Fruit fly (Drosophila melanogaster): ENCODE measurements around the gene B-H2.
A peak's percentile ranks its signal among the peaks of the same experiment; 100 is the strongest.

B-H2 gene

DNA sequence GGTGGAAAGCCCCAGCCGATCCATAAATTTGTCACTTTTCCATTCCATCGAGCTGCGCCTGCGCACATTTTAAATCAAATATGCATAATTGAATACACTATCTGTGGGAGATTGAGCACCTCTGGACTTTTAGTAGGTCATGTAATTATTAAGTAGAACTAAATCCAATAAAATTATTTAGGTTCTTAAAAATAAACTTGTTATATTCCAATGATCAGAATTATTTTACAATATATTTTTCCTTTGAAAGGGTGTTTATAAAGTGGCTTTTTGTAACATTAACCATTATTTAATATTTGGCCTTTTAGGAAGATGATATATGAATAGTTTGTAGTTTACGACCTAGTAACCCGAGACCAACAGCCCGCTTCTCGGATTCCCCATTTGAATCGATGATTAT is 19.7 kb downstream of the B-H2 start (continued):
- TF ChIP-seq phol (tag; optimal IDR thresholded peaks at IDR 0.05) (peak; percentile 36), CG11696 (GFP tag; IDR thresholded peaks at IDR 0.05) (no peak), CG17328 (GFP tag; IDR thresholded peaks at IDR 0.05) (no peak), Usf (GFP tag; optimal IDR thresholded peaks at IDR 0.05) (no peak), CG14965 (GFP tag; optimal IDR thresholded peaks at IDR 0.05; ENCODE audit: borderline replicate concordance) (no peak), nmo (GFP tag; optimal IDR thresholded peaks at IDR 0.05) (peak; percentile 31), Oli (tag; optimal IDR thresholded peaks at IDR 0.05) (peak; percentile 16), CG17385 (GFP tag; optimal IDR thresholded peaks at IDR 0.05) (peak; percentile 9), CG13424 (tag; optimal IDR thresholded peaks at IDR 0.05) (peak; percentile 15), CG13624 (GFP tag; optimal IDR thresholded peaks at IDR 0.05) (no peak), Hr3 (GFP tag; optimal IDR thresholded peaks at IDR 0.05) (no peak), CG11398 (GFP tag; optimal IDR thresholded peaks at IDR 0.05) (no peak), tna (GFP tag; IDR thresholded peaks at IDR 0.05; ENCODE audit: partially characterized antibody) (no peak), so (GFP tag; IDR thresholded peaks at IDR 0.05) (no peak), CG11504 (tag; optimal IDR thresholded peaks at IDR 0.05) (peak; percentile 47), lbe (GFP tag; optimal IDR thresholded peaks at IDR 0.05) (no peak), CG10543 (GFP tag; optimal IDR thresholded peaks at IDR 0.05) (no peak), Sox102F (GFP tag; optimal IDR thresholded peaks at IDR 0.05) (peak; percentile 56), Rfx (GFP tag; IDR thresholded peaks at IDR 0.05) (no peak), H2.0 (GFP tag; IDR thresholded peaks at IDR 0.05) (no peak), CG31388 (GFP tag; optimal IDR thresholded peaks at IDR 0.05) (no peak), CG7357 (GFP tag; IDR thresholded peaks at IDR 0.05) (no peak), ham (GFP tag; IDR thresholded peaks at IDR 0.05) (no peak), CG14441 (GFP tag; IDR thresholded peaks at IDR 0.05) (no peak), gem (tag; optimal IDR thresholded peaks at IDR 0.05) (peak; percentile 58), CG10321 (GFP tag; IDR thresholded peaks at IDR 0.05) (no peak), Ssrp (tag; optimal IDR thresholded peaks at IDR 0.05) (peak; percentile 17), scrt (GFP tag; optimal IDR thresholded peaks at IDR 0.05) (no peak), CG3726 (GFP tag; IDR thresholded peaks at IDR 0.05) (no peak), hkb (optimal IDR thresholded peaks at IDR 0.05) (no peak), hkb (GFP tag; IDR thresholded peaks at IDR 0.05) (no peak), caup (GFP tag; optimal IDR thresholded peaks at IDR 0.05; ENCODE audit: severe bottlenecking) (no peak), tin (GFP tag; optimal IDR thresholded peaks at IDR 0.05) (no peak)

DNA sequence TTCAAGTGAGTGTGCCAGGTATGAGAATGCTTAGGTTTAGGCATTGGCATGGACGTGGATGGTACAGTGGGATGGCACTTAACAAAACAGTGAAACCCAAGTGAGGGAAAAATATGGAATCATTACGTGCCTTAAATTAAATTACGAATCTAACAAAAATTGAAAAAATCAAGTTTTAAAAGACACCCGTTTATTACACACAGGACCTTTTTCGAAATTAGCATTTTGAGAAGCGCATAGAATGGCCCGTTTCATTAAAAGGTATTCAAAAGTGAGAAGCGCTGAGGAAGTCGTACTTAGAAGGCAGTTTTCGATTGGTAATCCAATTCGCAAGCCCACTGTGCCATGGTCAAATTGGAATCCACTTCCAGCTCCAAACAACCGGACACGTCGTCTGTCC is 22.0 kb downstream of the B-H2 start:
- peak in 1 of 3 experiments; percentile 4 for TF ChIP-seq lola (GFP tag; optimal IDR thresholded peaks at IDR 0.05)
- no peak for TF ChIP-seq CG10431 (GFP tag; optimal IDR thresholded peaks at IDR 0.05)
- TF ChIP-seq CG18262 (tag; optimal IDR thresholded peaks at IDR 0.05): peak; percentile 46
- TF ChIP-seq CG7556 (GFP tag; optimal IDR thresholded peaks at IDR 0.05): no peak
- no peak for TF ChIP-seq ac (GFP tag; optimal IDR thresholded peaks at IDR 0.05)
- no peak for TF ChIP-seq CG13424 (tag; optimal IDR thresholded peaks at IDR 0.05)
- no peak for TF ChIP-seq br (optimal IDR thresholded peaks at IDR 0.05)
- no peak for TF ChIP-seq CG15514 (GFP tag; optimal IDR thresholded peaks at IDR 0.05)
- no peak for TF ChIP-seq Sry-δ (GFP tag; optimal IDR thresholded peaks at IDR 0.05)
- no peak for TF ChIP-seq PHDP (tag; optimal IDR thresholded peaks at IDR 0.05)
- TF ChIP-seq CG8089 (GFP tag; optimal IDR thresholded peaks at IDR 0.05): no peak
- no peak for TF ChIP-seq Doc2 (GFP tag; IDR thresholded peaks at IDR 0.05)
- TF ChIP-seq cato (GFP tag; optimal IDR thresholded peaks at IDR 0.05; ENCODE audit: borderline replicate concordance): no peak
- no peak for TF ChIP-seq CG6689 (GFP tag; IDR thresholded peaks at IDR 0.05)
- peak; percentile 26 for TF ChIP-seq nmo (GFP tag; optimal IDR thresholded peaks at IDR 0.05)
- no peak for TF ChIP-seq B-H1 (GFP tag; IDR thresholded peaks at IDR 0.05)
- no peak for TF ChIP-seq CG1832 (GFP tag; optimal IDR thresholded peaks at IDR 0.05)
- TF ChIP-seq Med (GFP tag): peak; percentile 49
- peak; percentile 16 for TF ChIP-seq CG4820 (GFP tag; optimal IDR thresholded peaks at IDR 0.05)
- TF ChIP-seq lab (GFP tag; optimal IDR thresholded peaks at IDR 0.05): no peak
- TF ChIP-seq CG17361 (GFP tag; IDR thresholded peaks at IDR 0.05): 0 out of 3 replicates have a peak, but pooled peaks have one; percentile 18
- peak; percentile 37 for TF ChIP-seq CG10979 (tag; optimal IDR thresholded peaks at IDR 0.05)

Measured in whole organism, embryonic.